Fruit fly (Drosophila melanogaster): ENCODE results near the gene TSG101.

TSG101 gene

DNA sequence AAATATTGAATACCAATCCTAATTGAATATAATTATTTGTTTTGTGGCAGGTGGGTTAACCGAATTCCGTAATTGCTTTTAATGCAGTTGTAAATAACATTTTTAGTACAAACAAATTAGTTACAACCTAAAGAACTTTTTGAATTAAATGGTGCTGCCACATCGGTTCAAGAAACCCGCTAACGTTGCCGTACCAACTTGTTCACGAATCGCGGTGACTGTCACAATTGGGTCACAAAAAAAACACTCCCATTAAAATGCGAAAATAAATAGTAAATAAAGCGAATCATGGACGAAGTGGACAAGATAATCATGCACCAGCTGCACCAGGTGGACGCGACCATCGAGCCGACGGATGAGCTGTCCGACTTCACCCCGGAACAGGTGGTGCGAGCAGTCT lies 20.9 kb downstream of the TSG101 start, which contains the start of gene CG9951 (continued):
- TF ChIP-seq stwl (tag; optimal IDR thresholded peaks at IDR 0.05), result peak; percentile 78
- TF ChIP-seq CG11723 (GFP tag; optimal IDR thresholded peaks at IDR 0.05), result no peak
- TF ChIP-seq CG6813 (GFP tag; optimal IDR thresholded peaks at IDR 0.05), result no peak
- TF ChIP-seq Ets65A (GFP tag), result no peak
- no peak for TF ChIP-seq CG2712 (tag; optimal IDR thresholded peaks at IDR 0.05)
- TF ChIP-seq BtbVII (GFP tag; optimal IDR thresholded peaks at IDR 0.05), result no peak
- peak; percentile 10 for TF ChIP-seq Sin3A (optimal IDR thresholded peaks at IDR 0.05)
- peak; percentile 2 for TF ChIP-seq Lhr (GFP tag; optimal IDR thresholded peaks at IDR 0.05)
- TF ChIP-seq rib (GFP tag; IDR thresholded peaks at IDR 0.05), result no peak
- peak; percentile 50 for TF ChIP-seq CG3995 (GFP tag; optimal IDR thresholded peaks at IDR 0.05)
- TF ChIP-seq Bgb (GFP tag; IDR thresholded peaks at IDR 0.05; ENCODE audit: partially characterized antibody), result no peak; the same call in 1 of the 2 replicates
- no peak for TF ChIP-seq Abd-B (GFP tag; optimal IDR thresholded peaks at IDR 0.05)
- TF ChIP-seq HmgZ (tag; optimal IDR thresholded peaks at IDR 0.05), result peak; percentile 5
- TF ChIP-seq CG14710 (tag; optimal IDR thresholded peaks at IDR 0.05), result peak; percentile 37
- TF ChIP-seq al (GFP tag; IDR thresholded peaks at IDR 0.05), result no peak
- no peak for TF ChIP-seq dpn (GFP tag; optimal IDR thresholded peaks at IDR 0.05)

- no peak for TF ChIP-seq CG4617 (GFP tag; optimal IDR thresholded peaks at IDR 0.05; ENCODE audit: borderline replicate concordance)
- TF ChIP-seq MTF-1 (GFP tag; optimal IDR thresholded peaks at IDR 0.05; ENCODE audit: borderline replicate concordance), result no peak
- peak; percentile 75 for TF ChIP-seq Jarid2 (GFP tag; optimal IDR thresholded peaks at IDR 0.05)
- no peak for TF ChIP-seq fd3F (GFP tag; optimal IDR thresholded peaks at IDR 0.05)
- TF ChIP-seq vfl (GFP tag; optimal IDR thresholded peaks at IDR 0.05), result no peak
- TF ChIP-seq CG8478 (optimal IDR thresholded peaks at IDR 0.05), result no peak
- TF ChIP-seq toy (GFP tag; IDR thresholded peaks at IDR 0.05), result no peak
- TF ChIP-seq dpn (GFP tag; optimal IDR thresholded peaks at IDR 0.05), result no peak
- TF ChIP-seq CG6689 (GFP tag; IDR thresholded peaks at IDR 0.05), result 0 out of 2 replicates have a peak, but pooled peaks have one; percentile 9
- TF ChIP-seq CG33557 (GFP tag; optimal IDR thresholded peaks at IDR 0.05), result no peak
- peak; percentile 89 for TF ChIP-seq gfzf (GFP tag; optimal IDR thresholded peaks at IDR 0.05)
- no peak for TF ChIP-seq run (tag; optimal IDR thresholded peaks at IDR 0.05)
- no peak for TF ChIP-seq so (GFP tag; IDR thresholded peaks at IDR 0.05)
- TF ChIP-seq stwl (tag; optimal IDR thresholded peaks at IDR 0.05), result peak; percentile 57
- no peak for TF ChIP-seq CG9817 (tag; optimal IDR thresholded peaks at IDR 0.05)
- TF ChIP-seq ash1 (GFP tag; optimal IDR thresholded peaks at IDR 0.05), result no peak
- no peak for TF ChIP-seq CG18476 (GFP tag; optimal IDR thresholded peaks at IDR 0.05)
- no peak for TF ChIP-seq disco-r (GFP tag; optimal IDR thresholded peaks at IDR 0.05)
- no peak for TF ChIP-seq bbx (GFP tag; IDR thresholded peaks at IDR 0.05; ENCODE audit: partially characterized antibody)
- TF ChIP-seq vvl (GFP tag; IDR thresholded peaks at IDR 0.05), result peak; percentile 28; the same call in 1 of the 2 replicates
- no peak for TF ChIP-seq Adf1 (GFP tag; IDR thresholded peaks at IDR 0.05)
- no peak for TF ChIP-seq CG11696 (GFP tag; IDR thresholded peaks at IDR 0.05)
- TF ChIP-seq nerfin-2 (GFP tag; IDR thresholded peaks at IDR 0.05; ENCODE audit: partially characterized antibody), result no peak
- no peak for TF ChIP-seq B-H2 (GFP tag; optimal IDR thresholded peaks at IDR 0.05)
- TF ChIP-seq caup (GFP tag; optimal IDR thresholded peaks at IDR 0.05; ENCODE audit: severe bottlenecking), result no peak
- TF ChIP-seq danr (GFP tag; IDR thresholded peaks at IDR 0.05), result no peak
- TF ChIP-seq Abd-B (GFP tag; optimal IDR thresholded peaks at IDR 0.05), result no peak
- no peak for TF ChIP-seq ro (GFP tag; IDR thresholded peaks at IDR 0.05)
- TF ChIP-seq CG11695 (GFP tag; IDR thresholded peaks at IDR 0.05), result no peak
- TF ChIP-seq Dad (GFP tag; optimal IDR thresholded peaks at IDR 0.05), result no peak
- TF ChIP-seq twi (tag; optimal IDR thresholded peaks at IDR 0.05), result no peak
- no peak for TF ChIP-seq CG12236 (GFP tag; optimal IDR thresholded peaks at IDR 0.05)
- TF ChIP-seq CG13424 (tag; optimal IDR thresholded peaks at IDR 0.05), result no peak
- no peak; the same call in 1 of the 2 replicates for TF ChIP-seq chm (GFP tag; IDR thresholded peaks at IDR 0.05)
- TF ChIP-seq corto (GFP tag; optimal IDR thresholded peaks at IDR 0.05), result no peak
- no peak for TF ChIP-seq dm (GFP tag; optimal IDR thresholded peaks at IDR 0.05)
Observed at dm6 chr3L:16865123-16865831, 23.2 kb downstream of the TSG101 start, which contains the start of gene Lmpt. Gene Lmpt (plus strand): TSS chr3L:16865295.
